Fruit fly (Drosophila melanogaster) whole organism, embryonic: ENCODE results near the gene CG14174.
A peak's percentile ranks its signal among the peaks of the same experiment; 100 is the strongest.

Source experiments
- Atf3 ChIP-seq: fragments of 200-800 bp; sonication (Bioruptor generic); optimal IDR thresholded peaks from 3 replicates; lab custom pipeline; 2016; ENCODE audit warnings: missing biosample characterization, missing genetic modification characterization
- Awh ChIP-seq: fragments of 200-800 bp; sonication (Bioruptor generic); IDR thresholded peaks from 2 replicates; pipeline ENCODE4, ENCODE4 v1.3.6; 2022; ENCODE audit warnings: missing biosample characterization, missing genetic modification characterization
- B-H2 ChIP-seq: fragments of 200-800 bp; sonication (Bioruptor generic); optimal IDR thresholded peaks from 2 replicates; lab custom pipeline; 2018; ENCODE audit warnings: missing biosample characterization, mild to moderate bottlenecking, missing genetic modification characterization
- C15 ChIP-seq: fragments of 200-800 bp; sonication (Bioruptor generic); IDR thresholded peaks from 3 replicates; pipeline ENCODE4 v1.3.6; 2022; ENCODE audit warnings: missing biosample characterization, missing genetic modification characterization
- CG10147 ChIP-seq: fragments of 200-800 bp; sonication (Bioruptor generic); optimal IDR thresholded peaks from 2 replicates; lab custom pipeline; 2019; ENCODE audit warnings: missing biosample characterization, mild to moderate bottlenecking, missing genetic modification characterization, moderate library complexity
- CG10565 ChIP-seq: fragments of 200-800 bp; sonication (Bioruptor generic); optimal IDR thresholded peaks from 3 replicates; lab custom pipeline; 2016; ENCODE audit warnings: missing biosample characterization, mild to moderate bottlenecking, missing genetic modification characterization
- CG11456 ChIP-seq: fragments of 200-800 bp; sonication (Bioruptor generic); IDR thresholded peaks from 3 replicates; pipeline ENCODE4 v1.3.6; 2022; ENCODE audit warnings: missing biosample characterization, missing genetic modification characterization
- CG11695 ChIP-seq: fragments of 200-800 bp; sonication (Bioruptor generic); IDR thresholded peaks from 3 replicates; pipeline ENCODE4 v1.3.6; 2022; ENCODE audit warnings: missing biosample characterization, missing genetic modification characterization
- CG12391 ChIP-seq: fragments of 200-800 bp; sonication (Bioruptor generic); optimal IDR thresholded peaks from 3 replicates; lab custom pipeline; 2018; ENCODE audit warnings: missing biosample characterization, mild to moderate bottlenecking, missing genetic modification characterization, moderate library complexity
- CG14667 ChIP-seq: fragments of 200-800 bp; sonication (Bioruptor generic); IDR thresholded peaks from 2 replicates; pipeline ENCODE4 v1.3.6; 2022; ENCODE audit warnings: missing biosample characterization, missing genetic modification characterization
- CG14860 ChIP-seq: fragments of 200-800 bp; sonication (Bioruptor generic); IDR thresholded peaks from 3 replicates; pipeline ENCODE4 v1.3.6; 2022; ENCODE audit warnings: missing biosample characterization, missing genetic modification characterization; ENCODE audit not compliant: partially characterized antibody
- CG16779 ChIP-seq: fragments of 200-800 bp; sonication (Bioruptor generic); IDR thresholded peaks from 2 replicates; pipeline ENCODE4 v1.3.6; 2022; ENCODE audit warnings: missing biosample characterization, missing genetic modification characterization
- CG16813 ChIP-seq: fragments of 200-800 bp; sonication (Bioruptor generic); IDR thresholded peaks from 3 replicates; pipeline ENCODE4 v1.3.6; 2022; ENCODE audit warnings: missing biosample characterization, missing genetic modification characterization; ENCODE audit not compliant: partially characterized antibody
- CG17802 ChIP-seq: fragments of 200-800 bp; sonication (Bioruptor generic); optimal IDR thresholded peaks from 2 replicates; lab custom pipeline; 2018; ENCODE audit warnings: missing biosample characterization, mild to moderate bottlenecking, missing genetic modification characterization, moderate library complexity
- CG18262 ChIP-seq: fragments of 200-800 bp; optimal IDR thresholded peaks from 3 replicates; lab custom pipeline; 2019; ENCODE audit warnings: missing biosample characterization, mild to moderate bottlenecking, missing genetic modification characterization, moderate library complexity
- CG2120 ChIP-seq: fragments of 200-800 bp; sonication (Bioruptor generic); optimal IDR thresholded peaks from 3 replicates; lab custom pipeline; 2016; ENCODE audit warnings: missing biosample characterization, missing genetic modification characterization
- CG3065 ChIP-seq: fragments of 200-800 bp; sonication (Bioruptor generic); optimal IDR thresholded peaks from 2 replicates; lab custom pipeline; 2016; ENCODE audit warnings: missing biosample characterization, missing genetic modification characterization
- CG3281 ChIP-seq: fragments of 200-800 bp; sonication (Bioruptor generic); optimal IDR thresholded peaks from 3 replicates; lab custom pipeline; 2017; ENCODE audit warnings: missing biosample characterization, mild to moderate bottlenecking, missing genetic modification characterization
- CG3407 ChIP-seq: fragments of 200-800 bp; sonication (Bioruptor generic); optimal IDR thresholded peaks from 2 replicates; lab custom pipeline; 2018; ENCODE audit warnings: missing biosample characterization, mild to moderate bottlenecking, missing genetic modification characterization
- CG43689 ChIP-seq: fragments of 200-800 bp; sonication (Bioruptor generic); IDR thresholded peaks from 2 replicates; pipeline ENCODE4 v1.3.6; 2022; ENCODE audit warnings: missing biosample characterization, missing genetic modification characterization
- CG6254 ChIP-seq: fragments of 200-800 bp; sonication (Bioruptor generic); optimal IDR thresholded peaks from 3 replicates; lab custom pipeline; 2017; ENCODE audit warnings: mild to moderate bottlenecking, missing biosample characterization, missing genetic modification reagents, missing genetic modification characterization
- CG7372 ChIP-seq: fragments of 200-800 bp; sonication (Bioruptor generic); IDR thresholded peaks from 2 replicates; pipeline ENCODE4 v1.3.6; 2022; ENCODE audit warnings: missing biosample characterization, missing genetic modification characterization
- CG8478 ChIP-seq: fragments of >200 bp; optimal IDR thresholded peaks from 2 replicates; lab custom pipeline; 2018
- CG8924 ChIP-seq: fragments of 200-800 bp; optimal IDR thresholded peaks from 3 replicates; lab custom pipeline; 2019; ENCODE audit warnings: missing biosample characterization, mild to moderate bottlenecking, missing genetic modification characterization, moderate library complexity
- CG9797 ChIP-seq: fragments of 200-800 bp; sonication (Bioruptor generic); optimal IDR thresholded peaks from 3 replicates; lab custom pipeline; 2018; ENCODE audit warnings: missing biosample characterization, mild to moderate bottlenecking, missing genetic modification characterization
- Dbx ChIP-seq: fragments of 200-800 bp; sonication (Bioruptor generic); IDR thresholded peaks from 3 replicates; pipeline ENCODE4 v1.3.6; 2022; ENCODE audit warnings: missing biosample characterization, missing genetic modification characterization
- E2f1 ChIP-seq: fragments of 200-800 bp; sonication (Bioruptor generic); IDR thresholded peaks from 2 replicates; pipeline ENCODE4 v1.3.6; 2022; ENCODE audit warnings: missing biosample characterization, missing genetic modification characterization
- HLHmδ ChIP-seq: fragments of 200-800 bp; sonication (Bioruptor generic); optimal IDR thresholded peaks from 2 replicates; lab custom pipeline; 2018; ENCODE audit warnings: missing biosample characterization, mild to moderate bottlenecking, missing genetic modification characterization, moderate library complexity
- Myb ChIP-seq: fragments of 200-800 bp; sonication (Bioruptor generic); optimal IDR thresholded peaks from 2 replicates; lab custom pipeline; 2016; ENCODE audit warnings: missing biosample characterization, missing genetic modification characterization
- Ptx1 ChIP-seq: fragments of 200-800 bp; sonication (Bioruptor generic); IDR thresholded peaks from 2 replicates; pipeline ENCODE4 v1.3.6; 2022; ENCODE audit warnings: missing biosample characterization, missing genetic modification characterization
- Rfx ChIP-seq: fragments of 200-800 bp; sonication (Bioruptor generic); IDR thresholded peaks from 2 replicates; pipeline ENCODE4 v1.3.6; 2022; ENCODE audit warnings: missing biosample characterization, missing genetic modification characterization
- Stat92E ChIP-seq, 3 experiments: fragments of >200 bp in 2 of 3; fragments of 200-800 bp in 1 of 3; sonication (Bioruptor generic) in 1 of 3; optimal IDR thresholded peaks; 2 replicates each; lab custom pipeline; 2017 to 2019; ENCODE audit warnings: missing biosample characterization in 3 of 3, missing genetic modification characterization in 3 of 3, mild to moderate bottlenecking in 1 of 3, moderate library complexity in 1 of 3
- ab ChIP-seq: fragments of 200-800 bp; sonication (Bioruptor generic); optimal IDR thresholded peaks from 2 replicates; lab custom pipeline; 2016; ENCODE audit warnings: missing biosample characterization, missing genetic modification characterization
- bcd ChIP-seq: fragments of 200-800 bp; sonication (Bioruptor generic); optimal IDR thresholded peaks from 2 replicates; lab custom pipeline; 2017; ENCODE audit warnings: missing biosample characterization, mild to moderate bottlenecking, missing genetic modification characterization
- bowl ChIP-seq: fragments of 200-800 bp; sonication (Bioruptor generic); IDR thresholded peaks from 2 replicates; pipeline ENCODE4 v1.3.6; 2022; ENCODE audit warnings: missing biosample characterization, missing genetic modification characterization
- cg ChIP-seq: fragments of 200-800 bp; sonication (Bioruptor generic); optimal IDR thresholded peaks from 3 replicates; lab custom pipeline; 2019; ENCODE audit warnings: missing biosample characterization, mild to moderate bottlenecking, missing genetic modification characterization, moderate library complexity
- da ChIP-seq: fragments of 200-800 bp; sonication (Bioruptor generic); optimal IDR thresholded peaks from 2 replicates; lab custom pipeline; 2016; ENCODE audit warnings: missing biosample characterization, missing genetic modification characterization
- dmrt99B ChIP-seq: fragments of 200-800 bp; sonication (Bioruptor generic); optimal IDR thresholded peaks from 2 replicates; lab custom pipeline; 2018; ENCODE audit warnings: missing biosample characterization, mild to moderate bottlenecking, missing genetic modification characterization, moderate library complexity
- fd102C ChIP-seq: fragments of 200-800 bp; sonication (Bioruptor generic); optimal IDR thresholded peaks from 2 replicates; lab custom pipeline; 2018; ENCODE audit warnings: missing biosample characterization, mild to moderate bottlenecking, missing genetic modification characterization, moderate library complexity
- fd64A ChIP-seq: fragments of 200-800 bp; sonication (Bioruptor generic); optimal IDR thresholded peaks from 3 replicates; lab custom pipeline; 2018; ENCODE audit warnings: missing biosample characterization, mild to moderate bottlenecking, missing genetic modification characterization
- hb ChIP-seq: fragments of 200-800 bp; sonication (Bioruptor generic); IDR thresholded peaks from 3 replicates; pipeline ENCODE4 v1.3.6; 2022; ENCODE audit warnings: missing biosample characterization, missing genetic modification characterization; ENCODE audit not compliant: partially characterized antibody
- jumu ChIP-seq: fragments of 200-800 bp; sonication (Bioruptor generic); optimal IDR thresholded peaks from 3 replicates; lab custom pipeline; 2016; ENCODE audit warnings: missing biosample characterization, missing genetic modification characterization
- kah ChIP-seq: fragments of 200-800 bp; sonication (Bioruptor generic); optimal IDR thresholded peaks from 2 replicates; lab custom pipeline; 2018; ENCODE audit warnings: missing biosample characterization, mild to moderate bottlenecking, missing genetic modification characterization
- knrl ChIP-seq: fragments of 200-800 bp; sonication (Bioruptor generic); IDR thresholded peaks from 3 replicates; pipeline ENCODE4 v1.3.6; 2022; ENCODE audit warnings: missing biosample characterization, missing genetic modification characterization; ENCODE audit not compliant: partially characterized antibody
- nerfin-2 ChIP-seq: fragments of 200-800 bp; sonication (Bioruptor generic); IDR thresholded peaks from 2 replicates; pipeline ENCODE4 v1.3.6; 2022; ENCODE audit warnings: missing biosample characterization, missing genetic modification characterization; ENCODE audit not compliant: partially characterized antibody
- pnt ChIP-seq: fragments of 200-800 bp; sonication (Bioruptor generic); optimal IDR thresholded peaks from 3 replicates; lab custom pipeline; 2016; ENCODE audit warnings: missing biosample characterization, missing genetic modification characterization
- sens-2 ChIP-seq: fragments of 200-800 bp; sonication (Bioruptor generic); IDR thresholded peaks from 2 replicates; pipeline ENCODE4 v1.3.6; 2022; ENCODE audit warnings: missing biosample characterization, missing genetic modification characterization
- slp2 ChIP-seq: fragments of 200-800 bp; sonication (Bioruptor generic); optimal IDR thresholded peaks from 2 replicates; lab custom pipeline; 2016; ENCODE audit warnings: missing biosample characterization, missing genetic modification characterization
- so ChIP-seq: fragments of 200-800 bp; sonication (Bioruptor generic); IDR thresholded peaks from 3 replicates; pipeline ENCODE4 v1.3.6; 2022; ENCODE audit warnings: missing biosample characterization, missing genetic modification characterization
- zfh2 ChIP-seq: fragments of 200-800 bp; sonication (Bioruptor generic); optimal IDR thresholded peaks from 2 replicates; lab custom pipeline; 2016; ENCODE audit warnings: missing biosample characterization, missing genetic modification characterization

The CG14174 gene

DNA sequence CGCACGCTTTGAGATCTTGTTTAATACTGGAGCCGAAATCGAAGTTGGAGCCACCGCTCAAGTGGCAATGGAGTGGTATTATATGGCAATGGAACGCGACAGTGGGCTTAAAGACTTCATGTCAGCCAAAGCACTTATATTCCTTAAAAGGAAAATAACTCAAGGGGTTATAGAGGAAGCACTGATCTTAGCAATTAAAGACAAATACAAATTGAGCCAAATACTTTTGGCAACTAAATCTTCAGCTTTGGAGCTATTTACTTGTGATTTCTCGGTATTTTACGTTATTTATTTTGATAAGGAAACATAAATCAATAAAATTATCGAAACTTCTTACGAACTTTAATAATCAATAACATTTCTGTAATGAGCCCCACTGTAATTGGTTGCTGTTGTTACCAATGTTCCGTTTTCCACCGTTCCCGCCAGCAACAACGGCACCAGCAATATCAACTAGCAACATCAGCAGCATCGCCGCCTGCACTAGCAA, 25.0 kb downstream of the CG14174 start (continued):
- peak; percentile 94 for TF ChIP-seq CG11695 (GFP tag; lab: Robert Waterston, UW)
- peak; percentile 68; the same call in 1 of the 3 replicates for TF ChIP-seq C15
- peak; percentile 74 for TF ChIP-seq CG3407 (GFP tag; lab: Kevin White, UChicago)
- peak; percentile 93 for TF ChIP-seq CG8924
- no peak for TF ChIP-seq Stat92E (GFP tag; optimal IDR thresholded peaks at IDR 0.05; lab: Kevin White, UChicago)
- TF ChIP-seq fd64A (GFP tag; lab: Kevin White, UChicago): peak; percentile 79
- no peak for TF ChIP-seq knrl (GFP tag; lab: Robert Waterston, UW)
- TF ChIP-seq pnt (GFP tag; lab: Kevin White, UChicago): peak; percentile 78
- TF ChIP-seq CG10147: peak; percentile 91
- TF ChIP-seq Atf3 (GFP tag; lab: Kevin White, UChicago): peak; percentile 10
- peak; percentile 79; the same call in 1 of the 3 replicates for TF ChIP-seq so (GFP tag; lab: Robert Waterston, UW)
- TF ChIP-seq Myb (GFP tag; lab: Kevin White, UChicago): peak; percentile 66
- no peak for TF ChIP-seq nerfin-2 (GFP tag; lab: Robert Waterston, UW)
- TF ChIP-seq CG8478: no peak
- 0 out of 2 replicates have a peak, but pooled peaks have one; percentile 42 for TF ChIP-seq CG16779 (GFP tag; lab: Robert Waterston, UW)
- TF ChIP-seq hb (GFP tag; lab: Robert Waterston, UW): no peak
- peak; percentile 61; the same call in 1 of the 2 replicates for TF ChIP-seq CG43689 (GFP tag; lab: Robert Waterston, UW)
- TF ChIP-seq CG14667 (GFP tag; lab: Robert Waterston, UW): peak; percentile 82
- peak; percentile 31 for TF ChIP-seq slp2 (GFP tag; lab: Kevin White, UChicago)
- TF ChIP-seq da (GFP tag; lab: Kevin White, UChicago): no peak
- TF ChIP-seq bcd (GFP tag; lab: Kevin White, UChicago): peak; percentile 86
- TF ChIP-seq cg: no peak
- peak; percentile 95 for TF ChIP-seq dmrt99B (tag; lab: Kevin White, UChicago)
- TF ChIP-seq zfh2 (GFP tag; lab: Kevin White, UChicago): peak; percentile 45
- no peak for TF ChIP-seq fd102C
- TF ChIP-seq kah (GFP tag; lab: Kevin White, UChicago): peak; percentile 88
- peak; percentile 85 for TF ChIP-seq Rfx (GFP tag; lab: Robert Waterston, UW)
- TF ChIP-seq CG7372 (GFP tag; lab: Robert Waterston, UW): peak; percentile 86
- TF ChIP-seq CG3281 (GFP tag; lab: Kevin White, UChicago): peak; percentile 91
- peak; percentile 70 for TF ChIP-seq CG17802 (tag; lab: Kevin White, UChicago)
- peak; percentile 69; the same call in 2 of the 3 replicates for TF ChIP-seq Dbx (GFP tag; lab: Robert Waterston, UW)
- peak; percentile 71 for TF ChIP-seq sens-2 (GFP tag; lab: Robert Waterston, UW)
- TF ChIP-seq E2f1: peak; percentile 92
- TF ChIP-seq bowl: peak; percentile 60; the same call in 1 of the 2 replicates
- TF ChIP-seq CG6254 (GFP tag; lab: Kevin White, UChicago): peak; percentile 92
- TF ChIP-seq jumu (GFP tag; lab: Kevin White, UChicago): peak; percentile 75
- no peak for TF ChIP-seq CG14860 (GFP tag; lab: Robert Waterston, UW)
- no peak for TF ChIP-seq HLHmδ (GFP tag; lab: Kevin White, UChicago)
- no peak for TF ChIP-seq CG16813
- peak; percentile 10 for TF ChIP-seq CG9797 (GFP tag; lab: Kevin White, UChicago)
- peak; percentile 96 for TF ChIP-seq CG18262
- peak; percentile 84 for TF ChIP-seq CG11456 (GFP tag; lab: Robert Waterston, UW)
- peak; percentile 81 for TF ChIP-seq CG12391
- TF ChIP-seq ab (GFP tag; lab: Kevin White, UChicago): no peak
- TF ChIP-seq Ptx1 (GFP tag; lab: Robert Waterston, UW): peak; percentile 92
- peak; percentile 69; the same call in 1 of the 2 replicates for TF ChIP-seq Awh (GFP tag; lab: Robert Waterston, UW)
- peak; percentile 71 for TF ChIP-seq CG10565 (GFP tag; lab: Kevin White, UChicago)
- peak; percentile 70 for TF ChIP-seq CG2120 (GFP tag; lab: Kevin White, UChicago)
- peak; percentile 40 for TF ChIP-seq CG3065 (GFP tag; lab: Kevin White, UChicago)
- peak; percentile 13 for TF ChIP-seq B-H2 (GFP tag; lab: Kevin White, UChicago)
